Fruit fly (Drosophila melanogaster): ENCODE measurements around the gene CG31954.

CG31954 gene

dm6 chr2L:3472242-3472641, 37.7 kb downstream of the CG31954 start, which contains the start of gene Pgant4 (continued):
- no peak for TF ChIP-seq Eip75B (GFP tag; optimal IDR thresholded peaks at IDR 0.05)
- TF ChIP-seq fd59A (GFP tag; optimal IDR thresholded peaks at IDR 0.05), result no peak
- TF ChIP-seq esn (GFP tag; optimal IDR thresholded peaks at IDR 0.05), result peak; percentile 57
- TF ChIP-seq CG7368 (GFP tag; optimal IDR thresholded peaks at IDR 0.05), result no peak
- no peak for TF ChIP-seq CG8119 (GFP tag; IDR thresholded peaks at IDR 0.05)
- TF ChIP-seq CG6792 (GFP tag; optimal IDR thresholded peaks at IDR 0.05), result peak; percentile 13
- no peak for TF ChIP-seq fd85E (GFP tag; optimal IDR thresholded peaks at IDR 0.05)
- no peak for TF ChIP-seq svp (GFP tag)

- no peak for TF ChIP-seq CG8632 (GFP tag; optimal IDR thresholded peaks at IDR 0.05)
- TF ChIP-seq dac (GFP tag; optimal IDR thresholded peaks at IDR 0.05), result no peak
- no peak for TF ChIP-seq vri (GFP tag; optimal IDR thresholded peaks at IDR 0.05)
- TF ChIP-seq CG8119 (GFP tag; IDR thresholded peaks at IDR 0.05), result no peak
- no peak for TF ChIP-seq CG10669 (GFP tag; optimal IDR thresholded peaks at IDR 0.05)
- TF ChIP-seq CG8319 (GFP tag; optimal IDR thresholded peaks at IDR 0.05), result no peak
- no peak for TF ChIP-seq CG7368 (GFP tag; optimal IDR thresholded peaks at IDR 0.05)
- TF ChIP-seq Eip93F (GFP tag; optimal IDR thresholded peaks at IDR 0.05), result no peak
- no peak for TF ChIP-seq Smox (GFP tag; optimal IDR thresholded peaks at IDR 0.05)
- TF ChIP-seq Blimp-1 (GFP tag; optimal IDR thresholded peaks at IDR 0.05), result no peak
- TF ChIP-seq Hr38 (GFP tag; optimal IDR thresholded peaks at IDR 0.05), result no peak
Measured at dm6 chr2L:3469869-3470268, 40.0 kb downstream of the CG31954 start, which contains the start of the genes Pif1 and CG31776. TSS of gene Pif1 (minus strand) at chr2L:3470004. TSS of gene CG31776 (plus strand) at chr2L:3470182.

- no peak for TF ChIP-seq dsx (GFP tag; optimal IDR thresholded peaks at IDR 0.05; ENCODE audit: poor library complexity, severe bottlenecking)
Measured at dm6 chr2L:3466846-3467245, 43.1 kb downstream of the CG31954 start.

dm6 chr2L:3465918-3466727, 43.8 kb downstream of the CG31954 start, which contains the start of the genes msl-2 and ND-PDSW:
TSS of gene msl-2 (minus strand) at chr2L:3466112.
TSS of gene ND-PDSW (plus strand) at chr2L:3466157.
- TF ChIP-seq CG31627 (GFP tag; optimal IDR thresholded peaks at IDR 0.05) (no peak), fkh (GFP tag; optimal IDR thresholded peaks at IDR 0.05) (peak; percentile 68), dsx (GFP tag; optimal IDR thresholded peaks at IDR 0.05; ENCODE audit: poor library complexity, severe bottlenecking) (no peak)

- TF ChIP-seq cyc (GFP tag; optimal IDR thresholded peaks at IDR 0.05) (no peak), CG4318 (GFP tag; optimal IDR thresholded peaks at IDR 0.05) (no peak), Gug (GFP tag; IDR thresholded peaks at IDR 0.05) (no peak), CG6808 (GFP tag; optimal IDR thresholded peaks at IDR 0.05) (no peak), fd59A (GFP tag; optimal IDR thresholded peaks at IDR 0.05) (no peak), spab (GFP tag; optimal IDR thresholded peaks at IDR 0.05) (no peak), CG6792 (GFP tag; optimal IDR thresholded peaks at IDR 0.05) (no peak), CG8632 (GFP tag; optimal IDR thresholded peaks at IDR 0.05) (no peak), Hr4 (GFP tag; optimal IDR thresholded peaks at IDR 0.05) (no peak), CG1621 (tag; optimal IDR thresholded peaks at IDR 0.05) (no peak)
Measured at dm6 chr2L:3465426-3465825, 44.5 kb downstream of the CG31954 start.

dm6 chr2L:3461760-3462159, 48.1 kb downstream of the CG31954 start, which contains the start of gene CG3246:
TSS of gene CG3246 (minus strand) at chr2L:3461952.
- peak; percentile 94 for TF ChIP-seq svp (GFP tag)
- TF ChIP-seq fd85E (GFP tag; optimal IDR thresholded peaks at IDR 0.05), result no peak

Measured in whole organism, prepupa.